Worm (Caenorhabditis elegans) whole organism, L1 larva: ENCODE measurements around the gene lect-2.

Source experiments
- C04F5.9 ChIP-seq: sonication (generic microtip); optimal IDR thresholded peaks from 2 replicates; lab custom pipeline; 2016; ENCODE audit warnings: missing genetic modification characterization, missing compliant biosample characterization
- C16A3.4 ChIP-seq: fragments of 150-350 bp; optimal IDR thresholded peaks from 2 replicates; lab custom pipeline; 2014; ENCODE audit warnings: missing biosample characterization, missing genetic modification characterization
- C34B4.2 ChIP-seq: sonication (generic microtip); optimal IDR thresholded peaks from 2 replicates; lab custom pipeline; 2017; ENCODE audit warnings: mild to moderate bottlenecking, missing genetic modification characterization, missing compliant biosample characterization
- Y116A8C.19 ChIP-seq: sonication (generic microtip); optimal IDR thresholded peaks from 2 replicates; lab custom pipeline; 2016; ENCODE audit warnings: missing compliant biosample characterization, missing genetic modification characterization, borderline replicate concordance
- aha-1 ChIP-seq: fragments of 150-350 bp; optimal IDR thresholded peaks from 2 replicates; lab custom pipeline; 2014; ENCODE audit warnings: missing biosample characterization, missing genetic modification characterization
- alr-1 ChIP-seq: fragments of 200-800 bp; sonication (Bioruptor generic); optimal IDR thresholded peaks from 2 replicates; lab custom pipeline; 2018; ENCODE audit warnings: borderline replicate concordance, mild to moderate bottlenecking, missing genetic modification characterization, missing compliant biosample characterization
- aly-2 ChIP-seq: fragments of 150-350 bp; optimal IDR thresholded peaks from 2 replicates; lab custom pipeline; 2014; ENCODE audit warnings: missing biosample characterization, missing genetic modification characterization
- blmp-1 ChIP-seq: fragments of 150-350 bp; optimal IDR thresholded peaks from 2 replicates; lab custom pipeline; 2014; ENCODE audit warnings: missing biosample characterization, missing genetic modification characterization
- ceh-63 ChIP-seq: fragments of 200-800 bp; sonication (Bioruptor generic); optimal IDR thresholded peaks from 2 replicates; lab custom pipeline; 2018; ENCODE audit warnings: mild to moderate bottlenecking, missing genetic modification characterization, missing compliant biosample characterization
- ceh-82 ChIP-seq, 3 experiments: fragments of 150-350 bp in 1 of 3; sonication (generic microtip) in 2 of 3; optimal IDR thresholded peaks; 2 replicates each; lab custom pipeline; 2014 to 2017; ENCODE audit warnings: missing biosample characterization in 3 of 3, missing genetic modification characterization in 3 of 3
- ces-1 ChIP-seq: fragments of 150-350 bp; optimal IDR thresholded peaks from 2 replicates; lab custom pipeline; 2014; ENCODE audit warnings: missing biosample characterization, missing genetic modification reagents, missing genetic modification characterization
- dpl-1 ChIP-seq, 3 experiments: fragments of 150-350 bp in 2 of 3; sonication (generic microtip) in 1 of 3; optimal IDR thresholded peaks; 2 replicates each; lab custom pipeline; 2014 to 2017; ENCODE audit warnings: missing biosample characterization in 3 of 3, missing genetic modification characterization in 3 of 3, missing genetic modification reagents in 3 of 3
- efl-1 ChIP-seq, 4 experiments: fragments of 150-350 bp; optimal IDR thresholded peaks in 3 of 4; peaks in 1 of 4; 1 replicate in 1 of 4; 2 replicates in 3 of 4; lab custom pipeline; 2014; ENCODE audit warnings: missing biosample characterization in 2 of 4, missing genetic modification characterization in 2 of 4, missing genetic modification reagents in 2 of 4
- egl-27 ChIP-seq, 2 experiments: fragments of 150-350 bp in 1 of 2; sonication (generic microtip); optimal IDR thresholded peaks; 3 replicates each; lab custom pipeline; 2017 to 2018; ENCODE audit warnings: missing biosample characterization in 2 of 2, missing genetic modification characterization in 2 of 2, missing genetic modification reagents in 2 of 2
- elt-3 ChIP-seq, 6 experiments: fragments of 150-350 bp in 1 of 6; sonication (generic microtip); optimal IDR thresholded peaks; 2 replicates each; lab custom pipeline; 2017 to 2018; ENCODE audit warnings: missing biosample characterization in 6 of 6, missing genetic modification characterization in 6 of 6, inconsistent platforms in 1 of 6
- ets-5 ChIP-seq: fragments of 200-800 bp; sonication (Bioruptor generic); IDR thresholded peaks from 2 replicates; pipeline ENCODE4 v1.3.6; 2022; ENCODE audit warnings: missing genetic modification characterization, missing compliant biosample characterization
- fkh-10 ChIP-seq: sonication (generic microtip); optimal IDR thresholded peaks from 2 replicates; lab custom pipeline; 2017; ENCODE audit warnings: missing biosample characterization, missing genetic modification reagents, missing genetic modification characterization
- fkh-4 ChIP-seq: sonication (generic microtip); optimal IDR thresholded peaks from 2 replicates; lab custom pipeline; 2016; ENCODE audit warnings: missing compliant biosample characterization, missing genetic modification characterization, borderline replicate concordance
- hlh-17 ChIP-seq: fragments of 200-800 bp; sonication (Bioruptor generic); optimal IDR thresholded peaks from 2 replicates; lab custom pipeline; 2018; ENCODE audit warnings: missing genetic modification characterization, mild to moderate bottlenecking, missing compliant biosample characterization, moderate library complexity, borderline replicate concordance
- hpl-2 ChIP-seq: fragments of 150-350 bp; optimal IDR thresholded peaks from 2 replicates; lab custom pipeline; 2014; ENCODE audit warnings: missing biosample characterization, missing genetic modification reagents, missing genetic modification characterization
- jun-1 ChIP-seq: fragments of 150-350 bp; optimal IDR thresholded peaks from 2 replicates; lab custom pipeline; 2014; ENCODE audit warnings: missing biosample characterization, missing genetic modification reagents, missing genetic modification characterization
- lin-13 ChIP-seq: fragments of 150-350 bp; optimal IDR thresholded peaks from 2 replicates; lab custom pipeline; 2014; ENCODE audit warnings: missing biosample characterization, missing genetic modification reagents, missing genetic modification characterization
- lin-14 ChIP-seq: fragments of 200-800 bp; sonication (Bioruptor generic); optimal IDR thresholded peaks from 2 replicates; lab custom pipeline; 2018; ENCODE audit warnings: mild to moderate bottlenecking, missing genetic modification characterization, moderate library complexity, missing compliant biosample characterization
- lin-35 ChIP-seq, 2 experiments: fragments of 150-350 bp; optimal IDR thresholded peaks; 2 replicates each; lab custom pipeline; 2014; ENCODE audit warnings: missing biosample characterization in 2 of 2, missing genetic modification characterization in 2 of 2, missing genetic modification reagents in 2 of 2
- lir-3 ChIP-seq: sonication (generic microtip); optimal IDR thresholded peaks from 2 replicates; lab custom pipeline; 2016; ENCODE audit warnings: mild to moderate bottlenecking, missing genetic modification characterization, moderate library complexity, missing compliant biosample characterization; ENCODE audit not compliant: poor library complexity
- lsy-2 ChIP-seq, 2 experiments: fragments of 150-350 bp; optimal IDR thresholded peaks; 2 replicates each; lab custom pipeline; 2014; ENCODE audit warnings: missing biosample characterization in 2 of 2, missing genetic modification characterization in 2 of 2
- mab-9 ChIP-seq: fragments of 200-800 bp; sonication (Bioruptor generic); IDR thresholded peaks from 2 replicates; pipeline ENCODE4 v1.3.6; 2022; ENCODE audit warnings: missing genetic modification reagents, missing genetic modification characterization, missing compliant biosample characterization
- mdl-1 ChIP-seq, 2 experiments: fragments of 150-350 bp; optimal IDR thresholded peaks; 2 replicates each; lab custom pipeline; 2014 to 2017; ENCODE audit warnings: missing biosample characterization in 2 of 2, missing genetic modification characterization in 2 of 2, inconsistent platforms in 1 of 2
- mef-2 ChIP-seq: fragments of 150-350 bp; optimal IDR thresholded peaks from 2 replicates; lab custom pipeline; 2014; ENCODE audit warnings: missing biosample characterization, missing genetic modification characterization
- mep-1 ChIP-seq: fragments of 150-350 bp; optimal IDR thresholded peaks from 2 replicates; lab custom pipeline; 2014; ENCODE audit warnings: missing biosample characterization, missing genetic modification characterization
- nhr-11 ChIP-seq: fragments of 150-350 bp; optimal IDR thresholded peaks from 2 replicates; lab custom pipeline; 2014; ENCODE audit warnings: missing biosample characterization, missing genetic modification characterization
- nhr-12 ChIP-seq: sonication (generic microtip); optimal IDR thresholded peaks from 2 replicates; lab custom pipeline; 2017; ENCODE audit warnings: missing biosample characterization, missing genetic modification characterization
- nhr-19 ChIP-seq: fragments of 200-800 bp; sonication (Bioruptor generic); conservative IDR thresholded peaks from 2 replicates; pipeline ENCODE4 v1.3.6; 2022; ENCODE audit warnings: missing genetic modification characterization, missing compliant biosample characterization
- nhr-71 ChIP-seq: sonication (generic microtip); optimal IDR thresholded peaks from 2 replicates; lab custom pipeline; 2016; ENCODE audit warnings: mild to moderate bottlenecking, missing genetic modification characterization, moderate library complexity, missing compliant biosample characterization
- pag-3 ChIP-seq: sonication (generic microtip); optimal IDR thresholded peaks from 2 replicates; lab custom pipeline; 2017; ENCODE audit warnings: missing genetic modification characterization, mild to moderate bottlenecking, missing compliant biosample characterization, antibody characterized with exemption, borderline replicate concordance; ENCODE audit not compliant: insufficient read depth
- rnt-1 ChIP-seq: sonication (generic microtip); optimal IDR thresholded peaks from 2 replicates; lab custom pipeline; 2016; ENCODE audit warnings: mild to moderate bottlenecking, missing genetic modification characterization, moderate library complexity, missing compliant biosample characterization
- skn-1 ChIP-seq: fragments of 150-350 bp; optimal IDR thresholded peaks from 2 replicates; lab custom pipeline; 2014; ENCODE audit warnings: missing biosample characterization, missing genetic modification characterization
- snu-23 ChIP-seq: sonication (generic microtip); optimal IDR thresholded peaks from 2 replicates; lab custom pipeline; 2016; ENCODE audit warnings: missing genetic modification characterization, missing compliant biosample characterization
- sptf-1 ChIP-seq: fragments of 150-350 bp; optimal IDR thresholded peaks from 2 replicates; lab custom pipeline; 2014; ENCODE audit warnings: missing biosample characterization, missing genetic modification characterization
- swsn-7 ChIP-seq: sonication (generic microtip); optimal IDR thresholded peaks from 2 replicates; lab custom pipeline; 2016; ENCODE audit warnings: missing genetic modification characterization, missing compliant biosample characterization
- tbx-2 ChIP-seq: sonication (generic microtip); optimal IDR thresholded peaks from 2 replicates; lab custom pipeline; 2016; ENCODE audit warnings: missing genetic modification characterization, missing compliant biosample characterization
- tlp-1 ChIP-seq: fragments of 150-350 bp; optimal IDR thresholded peaks from 2 replicates; lab custom pipeline; 2014; ENCODE audit warnings: missing biosample characterization, missing genetic modification characterization
- unc-130 ChIP-seq: fragments of 150-350 bp; optimal IDR thresholded peaks from 2 replicates; lab custom pipeline; 2017; ENCODE audit warnings: missing biosample characterization, missing genetic modification characterization, inconsistent platforms
- vab-15 ChIP-seq: sonication (generic microtip); optimal IDR thresholded peaks from 2 replicates; lab custom pipeline; 2017; ENCODE audit warnings: missing genotype, mild to moderate bottlenecking, missing genetic modification characterization, missing compliant biosample characterization
- xbp-1 ChIP-seq: sonication (generic microtip); optimal IDR thresholded peaks from 2 replicates; lab custom pipeline; 2016; ENCODE audit warnings: missing genetic modification characterization, missing compliant biosample characterization
- ztf-11 ChIP-seq, 2 experiments: sonication (generic microtip); optimal IDR thresholded peaks; 2 replicates each; lab custom pipeline; 2016 to 2017; ENCODE audit warnings: missing genetic modification characterization in 2 of 2, missing biosample characterization in 1 of 2, missing compliant biosample characterization in 1 of 2
- ztf-4 ChIP-seq: fragments of 150-350 bp; optimal IDR thresholded peaks from 2 replicates; lab custom pipeline; 2014; ENCODE audit warnings: missing biosample characterization, missing genetic modification characterization

Gene lect-2

ce11 chrII:5768274-5768820 is 22.2 kb upstream of the lect-2 start (continued):
- peak; percentile 12 for TF ChIP-seq rnt-1 (tag; lab: Kevin White, UChicago)
- TF ChIP-seq Y116A8C.19 (tag; lab: Kevin White, UChicago), result no peak
- TF ChIP-seq egl-27 (tag; optimal IDR thresholded peaks at IDR 0.05; lab: Kevin White, UChicago), result no peak
- no peak for TF ChIP-seq jun-1 (tag; lab: Kevin White, UChicago)
- TF ChIP-seq nhr-12 (tag; lab: Kevin White, UChicago), result no peak
- peak; percentile 40 for TF ChIP-seq mep-1
- TF ChIP-seq fkh-10, result no peak
- no peak for TF ChIP-seq swsn-7
- no peak for TF ChIP-seq nhr-11
- TF ChIP-seq efl-1 (optimal IDR thresholded peaks at IDR 0.05; lab: Kevin White, UChicago), result no peak
- TF ChIP-seq efl-1 (GFP tag; optimal IDR thresholded peaks at IDR 0.05 in 1 of 2; lab: Kevin White, UChicago), result no peak
- no peak for TF ChIP-seq ets-5
- no peak for TF ChIP-seq C34B4.2
- no peak for TF ChIP-seq fkh-4 (tag; lab: Kevin White, UChicago)
- no peak for TF ChIP-seq vab-15 (tag; lab: Kevin White, UChicago)
- no peak for TF ChIP-seq nhr-19
- TF ChIP-seq unc-130 (tag; lab: Kevin White, UChicago), result no peak
- no peak for TF ChIP-seq C16A3.4 (tag; lab: Kevin White, UChicago)
- TF ChIP-seq xbp-1 (tag; lab: Kevin White, UChicago), result no peak

- TF ChIP-seq tlp-1 (no peak), C04F5.9 (no peak), aha-1 (tag; lab: Kevin White, UChicago) (no peak), lin-14 (peak; percentile 42), ztf-4 (tag; lab: Kevin White, UChicago) (no peak), mdl-1 (tag; optimal IDR thresholded peaks at IDR 0.05; lab: Kevin White, UChicago) (peak in 1 of 2 experiments; percentile 50), efl-1 (optimal IDR thresholded peaks at IDR 0.05; lab: Kevin White, UChicago) (peak; percentile 38 to 51), efl-1 (GFP tag; optimal IDR thresholded peaks at IDR 0.05 in 1 of 2; lab: Kevin White, UChicago) (peak; percentile 24 to 93), elt-3 (tag; optimal IDR thresholded peaks at IDR 0.05; lab: Kevin White, UChicago) (peak in 1 of 6 experiments; percentile 13), ets-5 (no peak), tbx-2 (tag; lab: Kevin White, UChicago) (no peak), mab-9 (no peak), nhr-12 (tag; lab: Kevin White, UChicago) (no peak), nhr-71 (tag; lab: Kevin White, UChicago) (peak; percentile 63), C16A3.4 (tag; lab: Kevin White, UChicago) (peak; percentile 56), lsy-2 (tag; optimal IDR thresholded peaks at IDR 0.05; lab: Kevin White, UChicago) (peak; percentile 19 to 53), ceh-63 (no peak), unc-130 (tag; lab: Kevin White, UChicago) (peak; percentile 38), lir-3 (tag; lab: Kevin White, UChicago) (no peak), fkh-4 (tag; lab: Kevin White, UChicago) (no peak), skn-1 (tag; lab: Kevin White, UChicago) (peak; percentile 20), hpl-2 (GFP tag; lab: Kevin White, UChicago) (no peak), snu-23 (GFP tag; lab: Kevin White, UChicago) (peak; percentile 73), ces-1 (GFP tag; lab: Kevin White, UChicago) (no peak), egl-27 (tag; optimal IDR thresholded peaks at IDR 0.05; lab: Kevin White, UChicago) (no peak), alr-1 (tag; lab: Kevin White, UChicago) (no peak), ztf-11 (tag; optimal IDR thresholded peaks at IDR 0.05; lab: Kevin White, UChicago) (no peak), lin-35 (GFP tag; optimal IDR thresholded peaks at IDR 0.05; lab: Kevin White, UChicago) (peak; percentile 56 to 62), ceh-82 (tag; optimal IDR thresholded peaks at IDR 0.05; lab: Kevin White, UChicago) (peak in 2 of 3 experiments; percentile 25 to 55), hlh-17 (GFP tag; lab: Kevin White, UChicago) (no peak), aly-2 (tag; lab: Kevin White, UChicago) (no peak), rnt-1 (tag; lab: Kevin White, UChicago) (peak; percentile 67), blmp-1 (tag; lab: Kevin White, UChicago) (no peak), pag-3 (tag; lab: Kevin White, UChicago) (no peak), sptf-1 (tag; lab: Kevin White, UChicago) (no peak), dpl-1 (GFP tag; optimal IDR thresholded peaks at IDR 0.05; lab: Kevin White, UChicago) (peak in 2 of 3 experiments; percentile 10 to 18), fkh-10 (no peak), mef-2 (tag; lab: Kevin White, UChicago) (no peak), lin-13 (GFP tag; lab: Kevin White, UChicago) (peak; percentile 28)
Observed at ce11 chrII:5772547-5773142, 17.9 kb upstream of the lect-2 start.
